Worm (Caenorhabditis elegans) whole organism, mixed stage, embryonic: ENCODE results near the gene lgc-52.

Source experiments
- elt-3 ChIP-seq: fragments of 150-350 bp; optimal IDR thresholded peaks from 2 replicates; lab custom pipeline; 2014; ENCODE audit warnings: missing biosample characterization, missing genetic modification characterization
- nhr-28 ChIP-seq: fragments of 150-350 bp; optimal IDR thresholded peaks from 2 replicates; lab custom pipeline; 2014; ENCODE audit warnings: missing biosample characterization, missing genetic modification characterization
- zip-8 ChIP-seq: fragments of 150-350 bp; optimal IDR thresholded peaks from 2 replicates; lab custom pipeline; 2014; ENCODE audit warnings: missing biosample characterization, missing genetic modification characterization
- ztf-11 ChIP-seq: fragments of 150-350 bp; optimal IDR thresholded peaks from 2 replicates; lab custom pipeline; 2014; ENCODE audit warnings: missing biosample characterization, missing genetic modification characterization

DNA sequence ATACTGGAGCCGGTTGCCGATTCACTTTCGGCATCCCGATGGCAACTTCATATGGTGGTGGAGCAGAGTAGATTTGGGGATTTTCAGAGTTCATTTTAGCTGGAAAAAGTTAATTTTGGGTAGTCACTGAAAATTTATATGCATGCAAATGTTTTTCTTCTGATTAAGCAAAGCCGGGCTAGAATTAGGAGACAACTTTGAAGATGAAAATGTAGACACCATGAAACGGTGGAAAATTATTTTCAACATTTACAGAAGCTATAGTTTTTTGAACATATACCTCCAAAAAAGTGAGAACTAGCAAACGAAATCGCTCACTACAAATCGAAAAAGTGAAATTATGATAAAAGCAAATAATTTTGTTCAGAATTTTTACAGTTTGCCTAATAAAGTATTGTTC lies 15.7 kb upstream of the lgc-52 start, which contains the start of gene Y40H7A.11:
- TF ChIP-seq nhr-28 (tag; lab: Kevin White, UChicago) (no peak), ztf-11 (tag; lab: Kevin White, UChicago) (no peak), zip-8 (tag; lab: Kevin White, UChicago) (no peak), elt-3 (tag; lab: Kevin White, UChicago) (no peak)
